Fruit fly (Drosophila melanogaster): Measurements from ENCODE around the gene CD98hc.
A peak's percentile ranks its signal among the peaks of the same experiment; 100 is the strongest.

Gene CD98hc

DNA sequence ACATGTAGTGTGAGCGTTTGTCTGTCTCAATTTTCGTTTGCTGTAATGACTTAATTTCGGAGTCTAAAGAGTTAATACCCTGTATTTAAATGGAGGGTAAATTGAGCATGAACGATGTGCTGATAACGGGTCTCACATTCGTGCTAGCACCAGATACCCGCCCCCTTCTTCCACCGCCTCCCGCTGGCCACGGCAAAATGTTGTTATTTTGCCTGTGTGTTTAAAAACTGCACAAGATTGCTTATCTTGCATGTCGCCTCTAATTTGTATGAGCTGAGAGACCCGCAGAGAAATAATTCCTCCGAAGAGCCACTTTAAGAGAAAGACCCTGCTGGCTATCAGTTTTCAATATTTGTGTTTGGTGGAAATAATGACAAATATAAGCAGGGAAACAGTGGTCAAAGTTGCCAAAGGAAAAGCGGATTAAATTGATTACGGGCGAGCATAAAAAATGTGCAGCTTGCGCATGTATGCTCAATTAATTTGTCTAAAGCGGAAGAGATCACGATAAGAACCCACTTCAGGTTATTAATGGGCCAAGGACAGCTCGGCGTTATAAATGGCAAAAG, 13.4 kb downstream of the CD98hc start (continued):
- TF ChIP-seq CG15696 (tag; optimal IDR thresholded peaks at IDR 0.05), result peak; percentile 13
- peak; percentile 95 for TF ChIP-seq D19B (GFP tag; optimal IDR thresholded peaks at IDR 0.05)
- TF ChIP-seq CG2199 (GFP tag; IDR thresholded peaks at IDR 0.05), result 0 out of 3 replicates have a peak, but pooled peaks have one; percentile 69
- peak; percentile 69 for TF ChIP-seq exex (tag; optimal IDR thresholded peaks at IDR 0.05)

DNA sequence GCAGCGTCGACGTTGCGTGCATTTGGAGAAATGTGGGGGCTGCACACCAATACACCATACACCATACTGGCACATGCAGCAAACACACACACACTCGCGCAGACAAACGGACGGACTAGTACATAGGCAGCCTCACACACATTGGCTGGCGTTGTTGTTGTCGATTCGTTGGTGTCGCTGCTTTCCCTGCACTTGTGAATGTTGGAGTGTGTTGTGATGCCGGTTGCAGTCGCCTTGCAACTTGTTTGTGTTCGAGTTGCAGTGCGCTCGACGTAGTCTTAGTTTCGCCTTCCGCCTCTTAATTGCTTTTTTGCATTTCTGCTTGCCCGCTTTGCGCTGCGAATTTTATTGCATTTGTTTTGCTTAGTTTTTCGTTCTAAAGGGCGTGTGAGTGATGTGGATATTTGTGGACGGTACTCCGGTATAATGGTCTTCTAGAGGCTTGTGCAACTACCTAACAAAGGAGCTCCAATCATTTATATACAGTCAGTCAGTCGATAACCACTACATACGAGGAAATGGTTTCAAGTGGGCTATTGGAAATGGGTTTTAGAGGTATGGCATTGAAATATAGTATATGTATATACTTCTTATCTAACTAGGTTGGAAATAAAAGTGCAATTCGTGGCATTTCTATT, 14.6 kb downstream of the CD98hc start:
- TF ChIP-seq CG10274 (GFP tag; optimal IDR thresholded peaks at IDR 0.05) (no peak), Max (GFP tag; optimal IDR thresholded peaks at IDR 0.05) (no peak), CG13424 (tag; optimal IDR thresholded peaks at IDR 0.05) (no peak), CG4360 (GFP tag; IDR thresholded peaks at IDR 0.05) (peak; percentile 93), CG4617 (GFP tag; optimal IDR thresholded peaks at IDR 0.05; ENCODE audit: borderline replicate concordance) (no peak), HLH3B (GFP tag; IDR thresholded peaks at IDR 0.05) (no peak), Meics (GFP tag; optimal IDR thresholded peaks at IDR 0.05) (no peak), CG32772 (GFP tag; IDR thresholded peaks at IDR 0.05) (no peak), scrt (GFP tag; optimal IDR thresholded peaks at IDR 0.05) (no peak), NC2α (GFP tag; optimal IDR thresholded peaks at IDR 0.05) (no peak), grau (tag; optimal IDR thresholded peaks at IDR 0.05) (no peak), CG34422 (GFP tag; IDR thresholded peaks at IDR 0.05) (no peak), lbe (GFP tag; optimal IDR thresholded peaks at IDR 0.05) (peak; percentile 31), CG10959 (GFP tag; IDR thresholded peaks at IDR 0.05) (no peak), exex (tag; optimal IDR thresholded peaks at IDR 0.05) (no peak), kay (GFP tag; optimal IDR thresholded peaks at IDR 0.05) (no peak), Nf-YA (GFP tag; IDR thresholded peaks at IDR 0.05) (peak; percentile 66; the same call in 1 of the 2 replicates), Drgx (GFP tag; IDR thresholded peaks at IDR 0.05) (peak; percentile 15; the same call in 1 of the 2 replicates), CG18764 (GFP tag; optimal IDR thresholded peaks at IDR 0.05) (no peak), Dbx (GFP tag; IDR thresholded peaks at IDR 0.05) (no peak), dimm (GFP tag; IDR thresholded peaks at IDR 0.05) (no peak), Bdp1 (GFP tag; optimal IDR thresholded peaks at IDR 0.05) (no peak), zen2 (GFP tag; IDR thresholded peaks at IDR 0.05; ENCODE audit: partially characterized antibody) (no peak), oc (tag; optimal IDR thresholded peaks at IDR 0.05) (no peak), D (optimal IDR thresholded peaks at IDR 0.05) (peak; percentile 68), D (GFP tag; optimal IDR thresholded peaks at IDR 0.05) (no peak), Hsf (GFP tag; optimal IDR thresholded peaks at IDR 0.05) (no peak), CG12155 (GFP tag; optimal IDR thresholded peaks at IDR 0.05) (no peak), ham (GFP tag; IDR thresholded peaks at IDR 0.05) (no peak), cg (GFP tag; optimal IDR thresholded peaks at IDR 0.05) (peak; percentile 94), HmgD (GFP tag; optimal IDR thresholded peaks at IDR 0.05) (no peak), Nf-YB (GFP tag; optimal IDR thresholded peaks at IDR 0.05) (peak; percentile 97), HmgZ (tag; optimal IDR thresholded peaks at IDR 0.05) (no peak), CG4854 (GFP tag; optimal IDR thresholded peaks at IDR 0.05) (no peak), sob (GFP tag; IDR thresholded peaks at IDR 0.05) (no peak), danr (GFP tag; IDR thresholded peaks at IDR 0.05) (no peak), bbx (GFP tag; IDR thresholded peaks at IDR 0.05; ENCODE audit: partially characterized antibody) (no peak), CG42726 (GFP tag; IDR thresholded peaks at IDR 0.05; ENCODE audit: partially characterized antibody) (no peak), tap (tag; optimal IDR thresholded peaks at IDR 0.05) (no peak), MESR4 (GFP tag; optimal IDR thresholded peaks at IDR 0.05) (no peak), CG6654 (GFP tag; optimal IDR thresholded peaks at IDR 0.05) (no peak), corto (GFP tag; optimal IDR thresholded peaks at IDR 0.05) (peak; percentile 36), mld (GFP tag; IDR thresholded peaks at IDR 0.05; ENCODE audit: partially characterized antibody) (no peak), CG18619 (GFP tag; optimal IDR thresholded peaks at IDR 0.05) (no peak), usp (GFP tag; optimal IDR thresholded peaks at IDR 0.05) (no peak)
